Fruit fly (Drosophila melanogaster) whole organism, adult: ENCODE data around the gene CG45071.

Experiments used
- CG11617 ChIP-seq: fragments of 200-800 bp; sonication (Bioruptor generic); optimal IDR thresholded peaks from 2 replicates; lab custom pipeline; 2017; ENCODE audit warnings: mild to moderate bottlenecking, missing biosample characterization, missing genetic modification reagents, missing genetic modification characterization
- CG12768 ChIP-seq: fragments of 200-800 bp; sonication (Bioruptor generic); optimal IDR thresholded peaks from 2 replicates; lab custom pipeline; 2017; ENCODE audit warnings: missing biosample characterization, missing genetic modification characterization, mild to moderate bottlenecking, moderate library complexity, missing genetic modification reagents
- CG14711 ChIP-seq: fragments of 200-800 bp; sonication (Bioruptor generic); optimal IDR thresholded peaks from 2 replicates; lab custom pipeline; 2018; ENCODE audit warnings: missing biosample characterization, mild to moderate bottlenecking, missing genetic modification characterization, moderate library complexity
- CG1620 ChIP-seq: fragments of 200-800 bp; sonication (Bioruptor generic); optimal IDR thresholded peaks from 2 replicates; lab custom pipeline; 2016; ENCODE audit warnings: missing biosample characterization, missing genetic modification characterization
- CG33017 ChIP-seq: fragments of 200-800 bp; sonication (Bioruptor generic); optimal IDR thresholded peaks from 2 replicates; lab custom pipeline; 2018; ENCODE audit warnings: missing biosample characterization, mild to moderate bottlenecking, missing genetic modification characterization, moderate library complexity
- CG5204 ChIP-seq: fragments of 200-800 bp; sonication (Bioruptor generic); optimal IDR thresholded peaks from 2 replicates; lab custom pipeline; 2016; ENCODE audit warnings: missing biosample characterization, missing genetic modification characterization
- CG7045 ChIP-seq: fragments of 200-800 bp; sonication (Bioruptor generic); optimal IDR thresholded peaks from 2 replicates; lab custom pipeline; 2017; ENCODE audit warnings: missing biosample characterization, mild to moderate bottlenecking, missing genetic modification characterization
- CG7101 ChIP-seq: fragments of 200-800 bp; sonication (Bioruptor generic); optimal IDR thresholded peaks from 2 replicates; lab custom pipeline; 2018; ENCODE audit warnings: missing biosample characterization, mild to moderate bottlenecking, missing genetic modification characterization, moderate library complexity
- Clk ChIP-seq: fragments of 200-800 bp; sonication (Bioruptor generic); optimal IDR thresholded peaks from 2 replicates; lab custom pipeline; 2017; ENCODE audit warnings: missing biosample characterization, missing genetic modification characterization
- Crg-1 ChIP-seq: fragments of 200-800 bp; sonication (Bioruptor generic); optimal IDR thresholded peaks from 2 replicates; lab custom pipeline; 2016; ENCODE audit warnings: missing biosample characterization, missing genetic modification characterization
- Hr96 ChIP-seq: fragments of 200-800 bp; sonication (Bioruptor generic); optimal IDR thresholded peaks from 2 replicates; lab custom pipeline; 2016; ENCODE audit warnings: missing biosample characterization, missing genetic modification characterization
- Mnt ChIP-seq: fragments of 200-800 bp; sonication (Bioruptor generic); optimal IDR thresholded peaks from 2 replicates; lab custom pipeline; 2016; ENCODE audit warnings: missing biosample characterization, mild to moderate bottlenecking, missing genetic modification characterization
- bab1 ChIP-seq: fragments of 200-800 bp; sonication (Bioruptor generic); optimal IDR thresholded peaks from 3 replicates; lab custom pipeline; 2019; ENCODE audit warnings: missing biosample characterization, mild to moderate bottlenecking, missing genetic modification characterization, moderate library complexity
- cic ChIP-seq: fragments of 200-800 bp; sonication (Bioruptor generic); optimal IDR thresholded peaks from 2 replicates; lab custom pipeline; 2017; ENCODE audit warnings: missing biosample characterization, mild to moderate bottlenecking, missing genetic modification characterization, moderate library complexity
- cnc ChIP-seq, 2 experiments: fragments of >200 bp; optimal IDR thresholded peaks; 2 replicates each; lab custom pipeline; 2017
- kay ChIP-seq: fragments of 200-800 bp; sonication (Bioruptor generic); peaks from one replicate; lab custom pipeline; 2016; ENCODE audit warnings: missing biosample characterization, missing genetic modification characterization, borderline replicate concordance
- ovo ChIP-seq: fragments of 200-800 bp; sonication (Bioruptor generic); optimal IDR thresholded peaks from 2 replicates; lab custom pipeline; 2016; ENCODE audit warnings: missing biosample characterization, missing genetic modification characterization
- pad ChIP-seq: fragments of 200-800 bp; sonication (Bioruptor generic); optimal IDR thresholded peaks from 3 replicates; lab custom pipeline; 2017; ENCODE audit warnings: missing biosample characterization, missing genetic modification characterization, mild to moderate bottlenecking, moderate library complexity, missing genetic modification reagents
- tj ChIP-seq: fragments of 200-800 bp; sonication (Bioruptor generic); optimal IDR thresholded peaks from 3 replicates; lab custom pipeline; 2017; ENCODE audit warnings: missing biosample characterization, mild to moderate bottlenecking, missing genetic modification characterization, moderate library complexity
- toe ChIP-seq: fragments of 200-800 bp; sonication (Bioruptor generic); optimal IDR thresholded peaks from 2 replicates; lab custom pipeline; 2016; ENCODE audit warnings: missing biosample characterization, missing genetic modification characterization

CG45071 gene

dm6 chr3L:15100983-15101382 is 4.7 kb upstream of the CG45071 start:
- TF ChIP-seq CG5204 (GFP tag; lab: Kevin White, UChicago) (no peak), CG12768 (GFP tag; lab: Kevin White, UChicago) (no peak), CG14711 (tag; lab: Kevin White, UChicago) (no peak), tj (GFP tag; lab: Kevin White, UChicago) (peak; percentile 93)

dm6 chr3L:15101639-15102413 is 3.9 kb upstream of the CG45071 start:
- TF ChIP-seq tj (GFP tag; lab: Kevin White, UChicago) = peak; percentile 86
- no peak for TF ChIP-seq pad (GFP tag; lab: Kevin White, UChicago)
- TF ChIP-seq CG12768 (GFP tag; lab: Kevin White, UChicago) = no peak

- no peak for TF ChIP-seq CG7101
- TF ChIP-seq pad (GFP tag; lab: Kevin White, UChicago) = peak; percentile 56
These were observed 2.9 kb upstream of the CG45071 start for dm6 chr3L:15102669-15103309.

- TF ChIP-seq bab1 (GFP tag; lab: Kevin White, UChicago) (no peak), tj (GFP tag; lab: Kevin White, UChicago) (peak; percentile 6), toe (GFP tag; lab: Kevin White, UChicago) (no peak), CG5204 (GFP tag; lab: Kevin White, UChicago) (no peak), pad (GFP tag; lab: Kevin White, UChicago) (peak; percentile 46), CG11617 (GFP tag; lab: Kevin White, UChicago) (no peak), cic (GFP tag; lab: Kevin White, UChicago) (no peak), Hr96 (GFP tag; lab: Kevin White, UChicago) (no peak), Clk (GFP tag; lab: Kevin White, UChicago) (no peak), CG1620 (GFP tag; lab: Kevin White, UChicago) (no peak)
These were observed 1.5 kb upstream of the CG45071 start for dm6 chr3L:15103988-15104848.

dm6 chr3L:15104849-15105555 is 680 bp upstream of the CG45071 start:
- TF ChIP-seq CG14711 (tag; lab: Kevin White, UChicago) = no peak
- no peak for TF ChIP-seq Mnt (GFP tag; lab: Kevin White, UChicago)
- no peak for TF ChIP-seq toe (GFP tag; lab: Kevin White, UChicago)
- peak; percentile 51 for TF ChIP-seq CG5204 (GFP tag; lab: Kevin White, UChicago)
- TF ChIP-seq CG7101 = peak; percentile 23
- TF ChIP-seq Clk (GFP tag; lab: Kevin White, UChicago) = no peak
- TF ChIP-seq ovo (GFP tag; lab: Kevin White, UChicago) = no peak
- TF ChIP-seq CG12768 (GFP tag; lab: Kevin White, UChicago) = peak; percentile 22
- no peak for TF ChIP-seq cnc (optimal IDR thresholded peaks at IDR 0.05; lab: Kevin White, UChicago)
- no peak for TF ChIP-seq Crg-1 (GFP tag; lab: Kevin White, UChicago)
- peak; percentile 38 for TF ChIP-seq Hr96 (GFP tag; lab: Kevin White, UChicago)
- TF ChIP-seq CG7045 (GFP tag; lab: Kevin White, UChicago) = no peak
- TF ChIP-seq kay = no peak
- TF ChIP-seq bab1 (GFP tag; lab: Kevin White, UChicago) = no peak
- TF ChIP-seq pad (GFP tag; lab: Kevin White, UChicago) = no peak
- peak; percentile 39 for TF ChIP-seq CG33017 (tag; lab: Kevin White, UChicago)
- TF ChIP-seq CG1620 (GFP tag; lab: Kevin White, UChicago) = no peak
- no peak for TF ChIP-seq cic (GFP tag; lab: Kevin White, UChicago)
- TF ChIP-seq CG11617 (GFP tag; lab: Kevin White, UChicago) = no peak
- no peak for TF ChIP-seq tj (GFP tag; lab: Kevin White, UChicago)
